Fruit fly (Drosophila melanogaster) whole organism, embryonic: ENCODE measurements around the gene Bicra.

Experiments
- ATbp ChIP-seq: fragments of 200-800 bp; sonication (Bioruptor generic); optimal IDR thresholded peaks from 2 replicates; lab custom pipeline; 2017; ENCODE audit warnings: missing biosample characterization, mild to moderate bottlenecking, missing genetic modification characterization, missing genetic modification reagents
- Blimp-1 ChIP-seq: fragments of 200-800 bp; sonication (Bioruptor generic); optimal IDR thresholded peaks from 3 replicates; lab custom pipeline; 2018; ENCODE audit warnings: missing biosample characterization, missing genetic modification characterization, mild to moderate bottlenecking, moderate library complexity, missing genetic modification reagents
- CG10267 ChIP-seq: fragments of 200-800 bp; sonication (Bioruptor generic); optimal IDR thresholded peaks from 2 replicates; lab custom pipeline; 2018; ENCODE audit warnings: missing biosample characterization, mild to moderate bottlenecking, missing genetic modification characterization, moderate library complexity
- CG11560 ChIP-seq: fragments of 200-800 bp; sonication (Bioruptor generic); IDR thresholded peaks from 3 replicates; pipeline ENCODE4 v1.3.6; 2022; ENCODE audit warnings: missing biosample characterization, missing genetic modification characterization
- CG11696 ChIP-seq: fragments of 200-800 bp; sonication (Bioruptor generic); IDR thresholded peaks from 2 replicates; pipeline ENCODE4 v1.3.6; 2022; ENCODE audit warnings: missing biosample characterization, missing genetic modification characterization
- CG12104 ChIP-seq: fragments of 200-800 bp; sonication (Bioruptor generic); optimal IDR thresholded peaks from 3 replicates; lab custom pipeline; 2016; ENCODE audit warnings: missing biosample characterization, missing genetic modification characterization
- CG12744 ChIP-seq: fragments of 200-800 bp; sonication (Bioruptor generic); optimal IDR thresholded peaks from 2 replicates; lab custom pipeline; 2016; ENCODE audit warnings: missing biosample characterization, missing genetic modification characterization
- CG15601 ChIP-seq: fragments of 200-800 bp; sonication (Bioruptor generic); optimal IDR thresholded peaks from 3 replicates; lab custom pipeline; 2019; ENCODE audit warnings: missing biosample characterization, mild to moderate bottlenecking, missing genetic modification characterization, moderate library complexity
- CG17359 ChIP-seq: fragments of 200-800 bp; sonication (Bioruptor generic); optimal IDR thresholded peaks from 3 replicates; lab custom pipeline; 2018; ENCODE audit warnings: missing biosample characterization, mild to moderate bottlenecking, missing genetic modification characterization, moderate library complexity
- CG17912 ChIP-seq: fragments of 200-800 bp; sonication (Bioruptor generic); optimal IDR thresholded peaks from 2 replicates; lab custom pipeline; 2018; ENCODE audit warnings: missing biosample characterization, mild to moderate bottlenecking, missing genetic modification characterization
- CG1832 ChIP-seq: fragments of 200-800 bp; sonication (Bioruptor generic); optimal IDR thresholded peaks from 2 replicates; lab custom pipeline; 2017; ENCODE audit warnings: missing biosample characterization, mild to moderate bottlenecking, missing genetic modification characterization, inconsistent platforms
- CG32772 ChIP-seq: fragments of 200-800 bp; sonication (Bioruptor generic); IDR thresholded peaks from 2 replicates; pipeline ENCODE4 v1.3.6; 2022; ENCODE audit warnings: missing biosample characterization, missing genetic modification characterization
- CG5953 ChIP-seq: fragments of 200-800 bp; sonication (Bioruptor generic); IDR thresholded peaks from 2 replicates; pipeline ENCODE4 v1.3.6; 2022; ENCODE audit warnings: missing biosample characterization, missing genetic modification characterization
- CG6813 ChIP-seq: fragments of 200-800 bp; sonication (Bioruptor generic); optimal IDR thresholded peaks from 2 replicates; lab custom pipeline; 2017; ENCODE audit warnings: missing biosample characterization, missing genetic modification characterization, mild to moderate bottlenecking, moderate library complexity, missing genetic modification reagents
- CG7928 ChIP-seq: fragments of 200-800 bp; sonication (Bioruptor generic); optimal IDR thresholded peaks from 2 replicates; lab custom pipeline; 2017; ENCODE audit warnings: missing biosample characterization, mild to moderate bottlenecking, missing genetic modification characterization
- CrebB ChIP-seq: fragments of 200-800 bp; sonication (Bioruptor generic); optimal IDR thresholded peaks from 3 replicates; lab custom pipeline; 2018; ENCODE audit warnings: missing biosample characterization, mild to moderate bottlenecking, missing genetic modification characterization
- D ChIP-seq, 2 experiments: fragments of 200-800 bp in 1 of 2; fragments of >200 bp in 1 of 2; sonication (Bioruptor generic) in 1 of 2; optimal IDR thresholded peaks; 2 replicates in 1 of 2; 3 replicates in 1 of 2; lab custom pipeline; 2017; ENCODE audit warnings: mild to moderate bottlenecking in 1 of 2, missing biosample characterization in 1 of 2, missing genetic modification characterization in 1 of 2, missing genetic modification reagents in 1 of 2
- E2f1 ChIP-seq: fragments of 200-800 bp; sonication (Bioruptor generic); IDR thresholded peaks from 2 replicates; pipeline ENCODE4 v1.3.6; 2022; ENCODE audit warnings: missing biosample characterization, missing genetic modification characterization
- Ets97D ChIP-seq: fragments of 200-800 bp; sonication (Bioruptor generic); optimal IDR thresholded peaks from 3 replicates; lab custom pipeline; 2016; ENCODE audit warnings: missing biosample characterization, missing genetic modification characterization
- Gsc ChIP-seq: fragments of 200-800 bp; sonication (Bioruptor generic); IDR thresholded peaks from 2 replicates; pipeline ENCODE4 v1.3.6; 2022; ENCODE audit warnings: missing biosample characterization, missing genetic modification characterization
- H2.0 ChIP-seq: fragments of 200-800 bp; sonication (Bioruptor generic); IDR thresholded peaks from 2 replicates; pipeline ENCODE4 v1.3.6; 2022; ENCODE audit warnings: missing biosample characterization, missing genetic modification characterization
- HLH54F ChIP-seq: fragments of 200-800 bp; sonication (Bioruptor generic); optimal IDR thresholded peaks from 3 replicates; lab custom pipeline; 2016; ENCODE audit warnings: missing biosample characterization, missing genetic modification characterization
- Hmr ChIP-seq: fragments of 200-800 bp; sonication (Bioruptor generic); optimal IDR thresholded peaks from 3 replicates; lab custom pipeline; 2017; ENCODE audit warnings: mild to moderate bottlenecking, missing biosample characterization, missing genetic modification reagents, missing genetic modification characterization
- Mad ChIP-seq: fragments of 200-800 bp; sonication (Bioruptor generic); optimal IDR thresholded peaks from 2 replicates; lab custom pipeline; 2016; ENCODE audit warnings: missing biosample characterization, missing genetic modification characterization
- Med ChIP-seq: fragments of 200-800 bp; sonication (Bioruptor generic); peaks from one replicate; lab custom pipeline; 2016; ENCODE audit warnings: missing biosample characterization, missing genetic modification characterization, mild to moderate bottlenecking, inconsistent platforms, moderate library complexity
- Rfx ChIP-seq: fragments of 200-800 bp; sonication (Bioruptor generic); IDR thresholded peaks from 2 replicates; pipeline ENCODE4 v1.3.6; 2022; ENCODE audit warnings: missing biosample characterization, missing genetic modification characterization
- Trl ChIP-seq, 3 experiments: fragments of >200 bp in 2 of 3; fragments of 200-800 bp in 1 of 3; sonication (Bioruptor generic) in 1 of 3; optimal IDR thresholded peaks; 2 replicates in 1 of 3; 3 replicates in 2 of 3; lab custom pipeline; 2016 to 2017; ENCODE audit warnings: missing biosample characterization in 1 of 3, missing genetic modification characterization in 1 of 3
- Xrp1 ChIP-seq: fragments of 200-800 bp; sonication (Bioruptor generic); IDR thresholded peaks from 2 replicates; pipeline ENCODE4 v1.3.6; 2022; ENCODE audit warnings: missing biosample characterization, missing genetic modification characterization
- al ChIP-seq: fragments of 200-800 bp; sonication (Bioruptor generic); IDR thresholded peaks from 2 replicates; pipeline ENCODE4 v1.3.6; 2022; ENCODE audit warnings: missing biosample characterization, missing genetic modification characterization
- amos ChIP-seq: fragments of 200-800 bp; sonication (Bioruptor generic); IDR thresholded peaks from 2 replicates; pipeline ENCODE4 v1.3.6; 2022; ENCODE audit warnings: missing biosample characterization, missing genetic modification characterization; ENCODE audit not compliant: partially characterized antibody
- ara ChIP-seq: fragments of 200-800 bp; sonication (Bioruptor generic); IDR thresholded peaks from 2 replicates; pipeline ENCODE4 v1.3.6; 2022; ENCODE audit warnings: missing biosample characterization, missing genetic modification characterization
- ato ChIP-seq: fragments of 200-800 bp; sonication (Bioruptor generic); IDR thresholded peaks from 2 replicates; pipeline ENCODE4 v1.3.6; 2022; ENCODE audit warnings: missing biosample characterization, missing genetic modification characterization; ENCODE audit not compliant: partially characterized antibody
- br ChIP-seq: fragments of >200 bp; optimal IDR thresholded peaks from 2 replicates; lab custom pipeline; 2017
- ci ChIP-seq: fragments of 200-800 bp; sonication (Bioruptor generic); IDR thresholded peaks from 3 replicates; pipeline ENCODE4 v1.3.6; 2022; ENCODE audit warnings: missing biosample characterization, missing genetic modification characterization
- dan ChIP-seq: fragments of 200-800 bp; sonication (Bioruptor generic); IDR thresholded peaks from 2 replicates; pipeline ENCODE4 v1.3.6; 2022; ENCODE audit warnings: missing biosample characterization, missing genetic modification characterization
- dm ChIP-seq: fragments of 200-800 bp; sonication (Bioruptor generic); optimal IDR thresholded peaks from 3 replicates; lab custom pipeline; 2016; ENCODE audit warnings: missing biosample characterization, missing genetic modification characterization
- dmrt11E ChIP-seq: fragments of 200-800 bp; sonication (Bioruptor generic); optimal IDR thresholded peaks from 3 replicates; lab custom pipeline; 2018; ENCODE audit warnings: missing biosample characterization, mild to moderate bottlenecking, missing genetic modification characterization, moderate library complexity
- dpn ChIP-seq, 2 experiments: fragments of 200-800 bp; sonication (Bioruptor generic); optimal IDR thresholded peaks; 3 replicates each; lab custom pipeline; 2016; ENCODE audit warnings: missing biosample characterization in 2 of 2, missing genetic modification characterization in 2 of 2
- gfzf ChIP-seq: fragments of 200-800 bp; sonication (Bioruptor generic); optimal IDR thresholded peaks from 2 replicates; lab custom pipeline; 2016; ENCODE audit warnings: missing biosample characterization, mild to moderate bottlenecking, missing genetic modification characterization, moderate library complexity
- hbn ChIP-seq: fragments of 200-800 bp; sonication (Bioruptor generic); IDR thresholded peaks from 2 replicates; pipeline ENCODE4 v1.3.6; 2022; ENCODE audit warnings: missing biosample characterization, missing genetic modification characterization; ENCODE audit not compliant: partially characterized antibody
- lbe ChIP-seq: fragments of 200-800 bp; sonication (Bioruptor generic); optimal IDR thresholded peaks from 2 replicates; lab custom pipeline; 2016; ENCODE audit warnings: missing biosample characterization, mild to moderate bottlenecking, missing genetic modification characterization
- lola ChIP-seq, 3 experiments: fragments of >200 bp in 2 of 3; fragments of 200-800 bp in 1 of 3; sonication (Bioruptor generic) in 1 of 3; optimal IDR thresholded peaks; 2 replicates each; lab custom pipeline; 2017 to 2019; ENCODE audit warnings: missing biosample characterization in 3 of 3, missing genetic modification characterization in 3 of 3, mild to moderate bottlenecking in 1 of 3, moderate library complexity in 1 of 3
- ssp ChIP-seq: fragments of 200-800 bp; sonication (Bioruptor generic); IDR thresholded peaks from 2 replicates; pipeline ENCODE4 v1.3.6; 2022; ENCODE audit warnings: missing biosample characterization, missing genetic modification characterization
- wdn ChIP-seq: fragments of 200-800 bp; sonication (Bioruptor generic); IDR thresholded peaks from 2 replicates; pipeline ENCODE4 v1.3.6; 2022; ENCODE audit warnings: missing biosample characterization, missing genetic modification characterization

Gene Bicra

DNA sequence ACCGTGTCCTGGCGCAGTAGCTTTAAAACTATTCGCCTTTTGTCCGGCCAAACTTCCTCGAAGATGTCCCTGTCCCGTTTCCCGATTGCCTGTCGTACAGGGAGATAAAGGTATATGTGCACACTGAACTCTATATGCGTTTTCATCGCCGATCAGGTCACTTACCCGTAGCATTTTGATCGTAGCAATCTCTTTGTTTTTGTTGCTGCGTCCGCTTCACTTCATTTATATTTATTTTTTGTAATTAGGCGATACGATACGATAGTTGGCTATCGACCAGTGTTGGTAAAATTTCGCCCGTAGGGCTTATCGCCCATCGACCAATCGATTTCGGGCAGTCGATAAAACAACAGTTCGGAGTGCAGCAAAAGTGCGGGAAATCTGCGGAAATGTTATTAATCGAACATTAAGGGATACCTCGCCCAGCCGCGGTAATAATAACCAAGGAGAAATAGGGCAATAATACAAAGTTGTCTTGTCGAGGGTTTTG, at the start of gene Bicra, which contains the start of gene Cul5 (continued):
- TF ChIP-seq dmrt11E (tag; lab: Kevin White, UChicago), result no peak
- no peak for TF ChIP-seq Gsc
- TF ChIP-seq ATbp (GFP tag; lab: Kevin White, UChicago), result no peak
- TF ChIP-seq ato (GFP tag; lab: Robert Waterston, UW), result peak; percentile 96
- no peak for TF ChIP-seq D (optimal IDR thresholded peaks at IDR 0.05; lab: Kevin White, UChicago)
- TF ChIP-seq D (GFP tag; optimal IDR thresholded peaks at IDR 0.05; lab: Kevin White, UChicago), result no peak
- no peak for TF ChIP-seq E2f1 (GFP tag; lab: Robert Waterston, UW)
- TF ChIP-seq CG1832 (GFP tag; lab: Kevin White, UChicago), result no peak
- peak; percentile 41 for TF ChIP-seq CG17912 (GFP tag; lab: Kevin White, UChicago)
- no peak for TF ChIP-seq CG7928
- TF ChIP-seq CG11696 (GFP tag; lab: Robert Waterston, UW), result no peak
- peak; percentile 16 for TF ChIP-seq Ets97D (GFP tag; lab: Kevin White, UChicago)
- no peak; the same call in 2 of the 3 replicates for TF ChIP-seq ci (GFP tag; lab: Robert Waterston, UW)
- TF ChIP-seq dm (GFP tag; lab: Kevin White, UChicago), result no peak
- TF ChIP-seq ssp, result no peak
- TF ChIP-seq wdn (GFP tag; lab: Robert Waterston, UW), result no peak
- TF ChIP-seq Trl (optimal IDR thresholded peaks at IDR 0.05; lab: Kevin White, UChicago), result no peak
- TF ChIP-seq Trl (GFP tag; optimal IDR thresholded peaks at IDR 0.05; lab: Kevin White, UChicago), result peak; percentile 39
- no peak for TF ChIP-seq H2.0 (GFP tag; lab: Robert Waterston, UW)
- TF ChIP-seq lbe (GFP tag; lab: Kevin White, UChicago), result peak; percentile 54
- no peak for TF ChIP-seq Xrp1 (GFP tag; lab: Robert Waterston, UW)
- peak in 1 of 2 experiments; percentile 5 for TF ChIP-seq dpn (GFP tag; optimal IDR thresholded peaks at IDR 0.05; lab: Kevin White, UChicago)
- TF ChIP-seq ara (GFP tag; lab: Robert Waterston, UW), result no peak
- no peak for TF ChIP-seq CG17359 (tag; lab: Kevin White, UChicago)
- TF ChIP-seq Med (GFP tag; lab: Kevin White, UChicago), result peak; percentile 87
- TF ChIP-seq br (lab: Kevin White, UChicago), result no peak
- no peak for TF ChIP-seq al (GFP tag; lab: Robert Waterston, UW)
- TF ChIP-seq Hmr (GFP tag; lab: Kevin White, UChicago), result no peak
- TF ChIP-seq CG6813 (GFP tag; lab: Kevin White, UChicago), result no peak
- peak; percentile 96 for TF ChIP-seq CG10267 (tag; lab: Kevin White, UChicago)
- TF ChIP-seq HLH54F (GFP tag; lab: Kevin White, UChicago), result no peak
- TF ChIP-seq hbn (GFP tag; lab: Robert Waterston, UW), result peak; percentile 87
- TF ChIP-seq lola (GFP tag; optimal IDR thresholded peaks at IDR 0.05; lab: Kevin White, UChicago), result no peak
- TF ChIP-seq Mad (GFP tag; lab: Kevin White, UChicago), result no peak
- no peak for TF ChIP-seq CG12744 (GFP tag; lab: Kevin White, UChicago)
- no peak for TF ChIP-seq CG15601 (tag; lab: Kevin White, UChicago)
- no peak for TF ChIP-seq CrebB (tag; lab: Kevin White, UChicago)
- TF ChIP-seq dan (GFP tag; lab: Robert Waterston, UW), result no peak
- 0 out of 2 replicates have a peak, but pooled peaks have one; percentile 6 for TF ChIP-seq Rfx (GFP tag; lab: Robert Waterston, UW)
- TF ChIP-seq CG11560 (tag; lab: Robert Waterston, UW), result no peak
- TF ChIP-seq amos, result peak; percentile 95
- no peak for TF ChIP-seq gfzf (GFP tag; lab: Kevin White, UChicago)
- no peak for TF ChIP-seq CG5953
- no peak for TF ChIP-seq Blimp-1 (GFP tag; lab: Kevin White, UChicago)
- no peak for TF ChIP-seq CG12104 (GFP tag; lab: Kevin White, UChicago)
- no peak for TF ChIP-seq CG32772 (GFP tag; lab: Robert Waterston, UW)
